Fruit fly (Drosophila melanogaster): ENCODE results near the gene CG32022.

CG32022 gene

dm6 chr3L:8683773-8684172 lies 37.3 kb downstream of the CG32022 start (continued):
- TF ChIP-seq Nf-YA (GFP tag; IDR thresholded peaks at IDR 0.05) = no peak
- TF ChIP-seq pnt (GFP tag; optimal IDR thresholded peaks at IDR 0.05) = no peak
- TF ChIP-seq bowl (GFP tag; IDR thresholded peaks at IDR 0.05) = no peak
- TF ChIP-seq CG6765 (GFP tag; optimal IDR thresholded peaks at IDR 0.05) = peak; percentile 51
- TF ChIP-seq CG12071 (GFP tag; optimal IDR thresholded peaks at IDR 0.05) = peak; percentile 59
- 0 out of 2 replicates have a peak, but pooled peaks have one; percentile 46 for TF ChIP-seq NFAT (GFP tag; IDR thresholded peaks at IDR 0.05)
- no peak for TF ChIP-seq CG14667 (GFP tag; IDR thresholded peaks at IDR 0.05)
- TF ChIP-seq CG3726 (GFP tag; IDR thresholded peaks at IDR 0.05) = 0 out of 3 replicates have a peak, but pooled peaks have one; percentile 5
- no peak for TF ChIP-seq CG11085 (GFP tag; IDR thresholded peaks at IDR 0.05)
- TF ChIP-seq repo (GFP tag; optimal IDR thresholded peaks at IDR 0.05) = no peak
- no peak for TF ChIP-seq zfh2 (GFP tag; optimal IDR thresholded peaks at IDR 0.05)
- TF ChIP-seq jing (GFP tag; optimal IDR thresholded peaks at IDR 0.05) = no peak
- peak; percentile 85 for TF ChIP-seq Med (GFP tag)
- peak; percentile 60; the same call in 2 of the 3 replicates for TF ChIP-seq ci (GFP tag; IDR thresholded peaks at IDR 0.05)
- TF ChIP-seq Scr (GFP tag; IDR thresholded peaks at IDR 0.05; ENCODE audit: partially characterized antibody) = no peak
- no peak for TF ChIP-seq sug (tag; optimal IDR thresholded peaks at IDR 0.05)
- no peak for TF ChIP-seq Xbp1 (GFP tag; optimal IDR thresholded peaks at IDR 0.05)
- no peak for TF ChIP-seq CG16813 (GFP tag; IDR thresholded peaks at IDR 0.05; ENCODE audit: partially characterized antibody)
- TF ChIP-seq ap (GFP tag; IDR thresholded peaks at IDR 0.05) = no peak
- TF ChIP-seq wor (GFP tag; IDR thresholded peaks at IDR 0.05) = no peak
- TF ChIP-seq CG13775 (GFP tag; optimal IDR thresholded peaks at IDR 0.05) = no peak
- no peak for TF ChIP-seq pho (GFP tag; optimal IDR thresholded peaks at IDR 0.05)
- TF ChIP-seq CG7839 (tag; optimal IDR thresholded peaks at IDR 0.05) = no peak
- TF ChIP-seq CG18764 (GFP tag; optimal IDR thresholded peaks at IDR 0.05) = no peak
- no peak for TF ChIP-seq dysf (GFP tag; IDR thresholded peaks at IDR 0.05)
- peak; percentile 49 for TF ChIP-seq kni (GFP tag; optimal IDR thresholded peaks at IDR 0.05)
- no peak for TF ChIP-seq YL-1 (GFP tag; optimal IDR thresholded peaks at IDR 0.05)
- no peak for TF ChIP-seq CG6654 (GFP tag; optimal IDR thresholded peaks at IDR 0.05)
- TF ChIP-seq CG3838 (GFP tag; optimal IDR thresholded peaks at IDR 0.05) = no peak
- no peak for TF ChIP-seq CG12155 (GFP tag; optimal IDR thresholded peaks at IDR 0.05)
- no peak for TF ChIP-seq CG10565 (GFP tag; optimal IDR thresholded peaks at IDR 0.05)
- peak; percentile 33; the same call in 1 of the 2 replicates for TF ChIP-seq Rfx (GFP tag; IDR thresholded peaks at IDR 0.05)
- TF ChIP-seq CG12219 (GFP tag; optimal IDR thresholded peaks at IDR 0.05) = no peak
- TF ChIP-seq danr (GFP tag; IDR thresholded peaks at IDR 0.05) = no peak
- TF ChIP-seq Max (GFP tag; optimal IDR thresholded peaks at IDR 0.05) = no peak
- no peak for TF ChIP-seq Chrac-16 (GFP tag; optimal IDR thresholded peaks at IDR 0.05)
- no peak for TF ChIP-seq eyg (GFP tag; optimal IDR thresholded peaks at IDR 0.05)
- no peak for TF ChIP-seq unc-4 (GFP tag; IDR thresholded peaks at IDR 0.05; ENCODE audit: partially characterized antibody)
- TF ChIP-seq PHDP (tag; optimal IDR thresholded peaks at IDR 0.05) = no peak
- TF ChIP-seq CG16815 (GFP tag; optimal IDR thresholded peaks at IDR 0.05) = no peak
- no peak for TF ChIP-seq CG6254 (GFP tag; optimal IDR thresholded peaks at IDR 0.05)
- no peak for TF ChIP-seq Dfd (GFP tag; optimal IDR thresholded peaks at IDR 0.05)
- TF ChIP-seq CG17829 (tag; optimal IDR thresholded peaks at IDR 0.05) = no peak
- TF ChIP-seq ro (GFP tag; IDR thresholded peaks at IDR 0.05) = no peak
- no peak for TF ChIP-seq CG1024 (GFP tag; IDR thresholded peaks at IDR 0.05)
- TF ChIP-seq MTF-1 (GFP tag; optimal IDR thresholded peaks at IDR 0.05; ENCODE audit: borderline replicate concordance) = peak; percentile 23
- peak; percentile 2 for TF ChIP-seq HHEX (GFP tag; optimal IDR thresholded peaks at IDR 0.05)
- TF ChIP-seq CG10959 (GFP tag; IDR thresholded peaks at IDR 0.05) = no peak
- TF ChIP-seq Ssrp (tag; optimal IDR thresholded peaks at IDR 0.05) = no peak
- TF ChIP-seq CG11696 (GFP tag; IDR thresholded peaks at IDR 0.05) = no peak
- TF ChIP-seq CG2129 (GFP tag; IDR thresholded peaks at IDR 0.05; ENCODE audit: partially characterized antibody) = no peak
- TF ChIP-seq Camta (GFP tag; optimal IDR thresholded peaks at IDR 0.05) = no peak
